Fruit fly (Drosophila melanogaster): ENCODE measurements around the gene Aps.

dm6 chr3L:10867380-10867648 lies 31.6 kb downstream of the Aps start:
- no peak for TF ChIP-seq pan (optimal IDR thresholded peaks at IDR 0.05)
- no peak for TF ChIP-seq psq (optimal IDR thresholded peaks at IDR 0.05)

All from whole organism.